Worm (Caenorhabditis elegans) whole organism, L4 larva: Measurements from ENCODE around the gene srh-83.

Experiments used
- D1046.2 ChIP-seq: fragments of 200-800 bp; sonication (Bioruptor generic); IDR thresholded peaks from 2 replicates; pipeline ENCODE4 v1.3.6; 2022; ENCODE audit warnings: missing genetic modification characterization, missing compliant biosample characterization
- F37D6.2 ChIP-seq: sonication (generic microtip); optimal IDR thresholded peaks from 2 replicates; lab custom pipeline; 2016; ENCODE audit warnings: mild to moderate bottlenecking, missing genetic modification characterization, missing compliant biosample characterization
- F44E2.7 ChIP-seq: fragments of 200-800 bp; sonication (Bioruptor generic); IDR thresholded peaks from 2 replicates; pipeline ENCODE4 v2.1.2; 2022; ENCODE audit warnings: missing genetic modification characterization, missing compliant biosample characterization
- F49E8.2 ChIP-seq: sonication (generic microtip); optimal IDR thresholded peaks from 2 replicates; lab custom pipeline; 2016; ENCODE audit warnings: missing compliant biosample characterization, mild to moderate bottlenecking, missing genetic modification characterization, borderline replicate concordance
- R02D3.7 ChIP-seq: fragments of 150-350 bp; sonication (generic microtip); optimal IDR thresholded peaks from 3 replicates; lab custom pipeline; 2014; ENCODE audit warnings: missing biosample characterization, missing genetic modification characterization
- T20F7.1 ChIP-seq: fragments of 200-800 bp; sonication (Bioruptor generic); optimal IDR thresholded peaks from 2 replicates; lab custom pipeline; 2018; ENCODE audit warnings: mild to moderate bottlenecking, missing genetic modification characterization, missing compliant biosample characterization
- T26A8.4 ChIP-seq: fragments of 200-800 bp; sonication (Bioruptor generic); IDR thresholded peaks from 2 replicates; pipeline ENCODE4 v1.3.6; 2022; ENCODE audit warnings: missing genetic modification characterization, missing compliant biosample characterization
- Y105C5A.15 ChIP-seq: fragments of 200-800 bp; sonication (Bioruptor generic); IDR thresholded peaks from 2 replicates; pipeline ENCODE4 v1.3.6; 2022; ENCODE audit warnings: missing genetic modification characterization, missing compliant biosample characterization
- Y48G9A.11 ChIP-seq: fragments of 200-800 bp; sonication (Bioruptor generic); IDR thresholded peaks from 2 replicates; pipeline ENCODE4 v1.3.6; 2022; ENCODE audit warnings: missing genetic modification reagents, missing genetic modification characterization, missing compliant biosample characterization
- Y75B8A.6 ChIP-seq: fragments of 200-800 bp; sonication (Bioruptor generic); IDR thresholded peaks from 2 replicates; pipeline ENCODE4 v1.3.6; 2022; ENCODE audit warnings: missing genetic modification reagents, missing genetic modification characterization, missing compliant biosample characterization
- ZK546.5 ChIP-seq, 2 experiments: sonication (generic microtip); optimal IDR thresholded peaks; 2 replicates each; lab custom pipeline; 2017; ENCODE audit warnings: missing biosample characterization in 2 of 2, missing genetic modification characterization in 2 of 2
- aha-1 ChIP-seq: fragments of 150-350 bp; peaks from one replicate; lab custom pipeline; 2014; ENCODE audit warnings: missing biosample characterization, missing genetic modification characterization
- aly-2 ChIP-seq: sonication (generic microtip); optimal IDR thresholded peaks from 2 replicates; lab custom pipeline; 2018; ENCODE audit warnings: missing biosample characterization, missing genetic modification characterization
- ama-1 ChIP-seq: fragments of 150-350 bp; optimal IDR thresholded peaks from 2 replicates; lab custom pipeline; 2014; ENCODE audit warnings: inconsistent platforms, mixed read lengths
- ceh-32 ChIP-seq: sonication (generic microtip); optimal IDR thresholded peaks from 2 replicates; lab custom pipeline; 2016; ENCODE audit warnings: mild to moderate bottlenecking, missing genetic modification characterization, missing compliant biosample characterization; ENCODE audit not compliant: poor library complexity
- ces-1 ChIP-seq: fragments of 150-350 bp; sonication (generic microtip); optimal IDR thresholded peaks from 4 replicates; lab custom pipeline; 2014; ENCODE audit warnings: missing biosample characterization, missing genetic modification reagents, missing genetic modification characterization
- daf-19 ChIP-seq: fragments of 200-800 bp; sonication (Bioruptor generic); conservative IDR thresholded peaks from 2 replicates; pipeline ENCODE4 v1.3.6; 2022; ENCODE audit warnings: missing genetic modification characterization, missing compliant biosample characterization
- daf-8 ChIP-seq: fragments of 200-800 bp; sonication (Bioruptor generic); IDR thresholded peaks from 2 replicates; pipeline ENCODE4 v1.3.6; 2022; ENCODE audit warnings: missing genetic modification characterization, missing compliant biosample characterization
- dmd-8 ChIP-seq: fragments of 200-800 bp; sonication (Bioruptor generic); IDR thresholded peaks from 2 replicates; pipeline ENCODE4 v1.3.6; 2022; ENCODE audit warnings: missing genetic modification characterization, missing compliant biosample characterization
- dpl-1 ChIP-seq: fragments of 150-350 bp; optimal IDR thresholded peaks from 2 replicates; lab custom pipeline; 2014; ENCODE audit warnings: missing biosample characterization, missing genetic modification reagents, missing genetic modification characterization
- duxl-1 ChIP-seq: sonication (generic microtip); optimal IDR thresholded peaks from 2 replicates; lab custom pipeline; 2016; ENCODE audit warnings: mild to moderate bottlenecking, missing genetic modification characterization, moderate library complexity, missing compliant biosample characterization; ENCODE audit not compliant: poor library complexity
- egl-27 ChIP-seq: sonication (generic microtip); optimal IDR thresholded peaks from 3 replicates; lab custom pipeline; 2017; ENCODE audit warnings: missing biosample characterization, missing genetic modification reagents, missing genetic modification characterization
- fkh-10 ChIP-seq: fragments of 150-350 bp; optimal IDR thresholded peaks from 2 replicates; lab custom pipeline; 2014; ENCODE audit warnings: missing biosample characterization, missing genetic modification reagents, missing genetic modification characterization
- fos-1 ChIP-seq: fragments of 150-350 bp; optimal IDR thresholded peaks from 2 replicates; lab custom pipeline; 2014; ENCODE audit warnings: missing biosample characterization, missing genetic modification characterization
- jun-1 ChIP-seq: fragments of 150-350 bp; optimal IDR thresholded peaks from 2 replicates; lab custom pipeline; 2014; ENCODE audit warnings: missing biosample characterization, missing genetic modification reagents, missing genetic modification characterization
- lim-7 ChIP-seq: fragments of 200-800 bp; sonication (Bioruptor generic); IDR thresholded peaks from 2 replicates; pipeline ENCODE4 v1.3.6; 2022; ENCODE audit warnings: missing genetic modification characterization, missing compliant biosample characterization
- lin-1 ChIP-seq: fragments of 200-800 bp; sonication (Bioruptor generic); IDR thresholded peaks from 2 replicates; pipeline ENCODE4 v1.3.6; 2022; ENCODE audit warnings: missing genetic modification reagents, missing genetic modification characterization, missing compliant biosample characterization
- lin-29 ChIP-seq: fragments of 200-800 bp; sonication (Bioruptor generic); IDR thresholded peaks from 2 replicates; pipeline ENCODE4 v1.3.6; 2022; ENCODE audit warnings: missing genetic modification reagents, missing genetic modification characterization, missing compliant biosample characterization
- madf-5 ChIP-seq, 2 experiments: fragments of 200-800 bp; sonication (Bioruptor generic); IDR thresholded peaks; 2 replicates each; pipeline ENCODE4 v1.3.6; 2022; ENCODE audit warnings: missing compliant biosample characterization in 2 of 2, missing genetic modification characterization in 2 of 2
- madf-9 ChIP-seq: fragments of 200-800 bp; sonication (Bioruptor generic); conservative IDR thresholded peaks from 2 replicates; pipeline ENCODE4 v1.3.6; 2022; ENCODE audit warnings: missing genetic modification reagents, missing genetic modification characterization, missing compliant biosample characterization
- mdt-29 ChIP-seq: fragments of 200-800 bp; sonication (Bioruptor generic); IDR thresholded peaks from 2 replicates; pipeline ENCODE4 v1.3.6; 2022; ENCODE audit warnings: missing genetic modification reagents, missing genetic modification characterization, missing compliant biosample characterization
- mes-2 ChIP-seq: sonication (generic microtip); optimal IDR thresholded peaks from 2 replicates; lab custom pipeline; 2016; ENCODE audit warnings: missing genotype, mild to moderate bottlenecking, missing genetic modification characterization, missing compliant biosample characterization; ENCODE audit not compliant: poor library complexity, severe bottlenecking
- mxl-2 ChIP-seq: fragments of 200-800 bp; sonication (Bioruptor generic); conservative IDR thresholded peaks from 2 replicates; pipeline ENCODE4 v1.3.6; 2022; ENCODE audit warnings: missing genetic modification reagents, missing genetic modification characterization, missing compliant biosample characterization
- mxl-3 ChIP-seq: fragments of 200-800 bp; sonication (Bioruptor generic); optimal IDR thresholded peaks from 2 replicates; lab custom pipeline; 2018; ENCODE audit warnings: mild to moderate bottlenecking, missing genetic modification characterization, missing compliant biosample characterization
- nhr-111 ChIP-seq: fragments of 200-800 bp; sonication (Bioruptor generic); optimal IDR thresholded peaks from 2 replicates; lab custom pipeline; 2018; ENCODE audit warnings: mild to moderate bottlenecking, missing genetic modification characterization, missing compliant biosample characterization
- nhr-28 ChIP-seq: fragments of 150-350 bp; optimal IDR thresholded peaks from 2 replicates; lab custom pipeline; 2014; ENCODE audit warnings: missing biosample characterization, missing genetic modification characterization
- nhr-41 ChIP-seq: fragments of 200-800 bp; sonication (Bioruptor generic); IDR thresholded peaks from 2 replicates; pipeline ENCODE4 v1.3.6; 2022; ENCODE audit warnings: missing genetic modification reagents, missing genetic modification characterization, missing compliant biosample characterization
- nhr-76 ChIP-seq: fragments of 150-350 bp; optimal IDR thresholded peaks from 2 replicates; lab custom pipeline; 2014; ENCODE audit warnings: missing biosample characterization, missing genetic modification characterization
- php-3 ChIP-seq: fragments of 200-800 bp; sonication (Bioruptor generic); IDR thresholded peaks from 2 replicates; pipeline ENCODE4 v1.3.6; 2022; ENCODE audit warnings: missing genetic modification reagents, missing genetic modification characterization, missing compliant biosample characterization
- sdz-12 ChIP-seq: fragments of 200-800 bp; sonication (Bioruptor generic); optimal IDR thresholded peaks from 2 replicates; lab custom pipeline; 2018; ENCODE audit warnings: mild to moderate bottlenecking, missing genetic modification characterization, missing compliant biosample characterization
- snpc-4 ChIP-seq: fragments of 150-350 bp; optimal IDR thresholded peaks from 2 replicates; lab custom pipeline; 2014; ENCODE audit warnings: missing biosample characterization, missing genetic modification characterization
- tra-1 ChIP-seq: fragments of 200-800 bp; sonication (Bioruptor generic); IDR thresholded peaks from 2 replicates; pipeline ENCODE4 v1.3.6; 2022; ENCODE audit warnings: missing genetic modification reagents, missing genetic modification characterization, missing compliant biosample characterization
- unc-130 ChIP-seq: sonication (generic microtip); optimal IDR thresholded peaks from 2 replicates; lab custom pipeline; 2016; ENCODE audit warnings: missing genetic modification reagents, missing genetic modification characterization, missing compliant biosample characterization
- unc-62 ChIP-seq, 3 experiments: fragments of 150-350 bp in 1 of 3; sonication (generic microtip); optimal IDR thresholded peaks in 2 of 3; peaks in 1 of 3; 1 replicate in 1 of 3; 2 replicates in 2 of 3; lab custom pipeline; 2014 to 2017; ENCODE audit warnings: missing biosample characterization in 3 of 3, missing genetic modification characterization in 3 of 3, missing genetic modification reagents in 3 of 3, missing genotype in 1 of 3
- vab-7 ChIP-seq: fragments of 200-800 bp; sonication (Bioruptor generic); IDR thresholded peaks from 2 replicates; pipeline ENCODE4 v1.3.6; 2022; ENCODE audit warnings: missing genetic modification reagents, missing genetic modification characterization, missing compliant biosample characterization
- ztf-11 ChIP-seq: fragments of 150-350 bp; optimal IDR thresholded peaks from 2 replicates; lab custom pipeline; 2014; ENCODE audit warnings: missing biosample characterization, missing genetic modification characterization
- ztf-7 ChIP-seq: fragments of 150-350 bp; optimal IDR thresholded peaks from 2 replicates; lab custom pipeline; 2014; ENCODE audit warnings: missing biosample characterization, missing genetic modification characterization

srh-83 gene

ce11 chrV:7140368-7140767 is 23.9 kb upstream of the srh-83 start:
- TF ChIP-seq Y48G9A.11 (GFP tag; lab: Robert Waterston, UW) (no peak), nhr-28 (tag; lab: Kevin White, UChicago) (peak; percentile 64), dpl-1 (GFP tag; lab: Kevin White, UChicago) (no peak), unc-62 (GFP tag; optimal IDR thresholded peaks at IDR 0.05 in 1 of 2; lab: Kevin White, UChicago) (peak in 1 of 2 experiments; percentile 91), unc-62 (tag; optimal IDR thresholded peaks at IDR 0.05; lab: Kevin White, UChicago) (no peak)

ce11 chrV:7141864-7142263 is 22.4 kb upstream of the srh-83 start, which contains the start of gene ugt-40:
Gene ugt-40 (minus strand): TSS chrV:7141964.
- TF ChIP-seq nhr-28 (tag; lab: Kevin White, UChicago) (peak; percentile 45), duxl-1 (tag; lab: Kevin White, UChicago) (no peak)
- TF ChIP-seq, all 104 proteins: peak for 1

- TF ChIP-seq mes-2 (tag; lab: Kevin White, UChicago) (no peak), ceh-32 (tag; lab: Kevin White, UChicago) (no peak), ztf-7 (no peak), vab-7 (GFP tag; lab: Robert Waterston, UW) (no peak), php-3 (peak; percentile 72), egl-27 (tag; lab: Kevin White, UChicago) (no peak), ZK546.5 (tag; optimal IDR thresholded peaks at IDR 0.05; lab: Kevin White, UChicago) (no peak), T20F7.1 (GFP tag; lab: Kevin White, UChicago) (no peak), daf-19 (GFP tag; lab: Robert Waterston, UW) (no peak), madf-5 (GFP tag; IDR thresholded peaks at IDR 0.05; lab: Robert Waterston, UW) (no peak), fkh-10 (GFP tag; lab: Kevin White, UChicago) (no peak), F49E8.2 (tag; lab: Kevin White, UChicago) (peak; percentile 76), T26A8.4 (no peak), snpc-4 (tag; lab: Kevin White, UChicago) (peak; percentile 67), aha-1 (tag; lab: Kevin White, UChicago) (peak; percentile 94), dmd-8 (GFP tag; lab: Robert Waterston, UW) (no peak), mxl-2 (GFP tag; lab: Robert Waterston, UW) (no peak), nhr-111 (GFP tag; lab: Kevin White, UChicago) (no peak), nhr-41 (GFP tag; lab: Robert Waterston, UW) (no peak), fos-1 (tag; lab: Kevin White, UChicago) (no peak), Y105C5A.15 (GFP tag; lab: Robert Waterston, UW) (no peak), jun-1 (tag; lab: Kevin White, UChicago) (no peak), madf-9 (no peak), nhr-76 (tag; lab: Kevin White, UChicago) (no peak), ztf-11 (tag; lab: Kevin White, UChicago) (no peak), lin-1 (GFP tag; lab: Robert Waterston, UW) (no peak), mxl-3 (GFP tag; lab: Kevin White, UChicago) (no peak), F44E2.7 (GFP tag; lab: Robert Waterston, UW) (no peak), D1046.2 (no peak), mdt-29 (GFP tag; lab: Robert Waterston, UW) (no peak), Y75B8A.6 (GFP tag; lab: Robert Waterston, UW) (no peak), ama-1 (lab: Kevin White, UChicago) (no peak), unc-130 (GFP tag; lab: Kevin White, UChicago) (no peak), aly-2 (tag; lab: Kevin White, UChicago) (no peak), lin-29 (GFP tag; lab: Robert Waterston, UW) (no peak), tra-1 (GFP tag; lab: Robert Waterston, UW) (0 out of 2 replicates have a peak, but pooled peaks have one; percentile 11), F37D6.2 (tag; lab: Kevin White, UChicago) (no peak), R02D3.7 (tag; lab: Kevin White, UChicago) (no peak), lim-7 (no peak), daf-8 (no peak), dpl-1 (GFP tag; lab: Kevin White, UChicago) (no peak), nhr-28 (tag; lab: Kevin White, UChicago) (no peak), ces-1 (GFP tag; lab: Kevin White, UChicago) (no peak), sdz-12 (no peak)
Measured at ce11 chrV:7142661-7143060, 21.6 kb upstream of the srh-83 start.
